Worm (Caenorhabditis elegans) whole organism, young adult: ENCODE results near the gene H21P03.10.
A peak's percentile ranks its signal among the peaks of the same experiment; 100 is the strongest.

Experiments
- B0019.2 ChIP-seq: fragments of 200-800 bp; sonication (Bioruptor generic); conservative IDR thresholded peaks from 2 replicates; pipeline ENCODE4 v1.3.6; 2022; ENCODE audit warnings: missing genetic modification reagents, missing genetic modification characterization, missing compliant biosample characterization
- C06A6.2 ChIP-seq: fragments of 200-800 bp; sonication (Bioruptor generic); conservative IDR thresholded peaks from 2 replicates; pipeline ENCODE4 v1.3.6; 2022; ENCODE audit warnings: missing genetic modification characterization, missing compliant biosample characterization
- F33H1.4 ChIP-seq: fragments of 200-800 bp; sonication (Bioruptor generic); IDR thresholded peaks from 2 replicates; pipeline ENCODE4 v1.3.6; 2022; ENCODE audit warnings: missing genetic modification reagents, missing genetic modification characterization, missing compliant biosample characterization
- T26A5.8 ChIP-seq: sonication (generic microtip); optimal IDR thresholded peaks from 2 replicates; lab custom pipeline; 2016; ENCODE audit warnings: missing genetic modification characterization, missing compliant biosample characterization
- Y53F4B.3 ChIP-seq: fragments of 200-800 bp; sonication (Bioruptor generic); IDR thresholded peaks from 2 replicates; pipeline ENCODE4 v1.3.6; 2022; ENCODE audit warnings: missing genetic modification reagents, missing genetic modification characterization, missing compliant biosample characterization
- Y56A3A.18 ChIP-seq: fragments of 200-800 bp; sonication (Bioruptor generic); IDR thresholded peaks from 2 replicates; pipeline ENCODE4 v1.3.6; 2022; ENCODE audit warnings: missing genetic modification reagents, missing genetic modification characterization, missing compliant biosample characterization
- ZK185.1 ChIP-seq: sonication (generic microtip); optimal IDR thresholded peaks from 2 replicates; lab custom pipeline; 2016; ENCODE audit warnings: mild to moderate bottlenecking, missing genetic modification characterization, missing compliant biosample characterization; ENCODE audit not compliant: poor library complexity, severe bottlenecking
- akir-1 ChIP-seq: fragments of 200-800 bp; sonication (Bioruptor generic); optimal IDR thresholded peaks from 2 replicates; lab custom pipeline; 2018; ENCODE audit warnings: mild to moderate bottlenecking, missing genetic modification characterization, moderate library complexity, missing compliant biosample characterization
- attf-3 ChIP-seq: fragments of 200-800 bp; sonication (Bioruptor generic); conservative IDR thresholded peaks from 2 replicates; pipeline ENCODE4 v1.3.6; 2022; ENCODE audit warnings: missing genetic modification reagents, missing genetic modification characterization, missing compliant biosample characterization
- attf-5 ChIP-seq: fragments of 200-800 bp; sonication (Bioruptor generic); optimal IDR thresholded peaks from 2 replicates; lab custom pipeline; 2018; ENCODE audit warnings: mild to moderate bottlenecking, missing genetic modification characterization, missing compliant biosample characterization
- bed-2 ChIP-seq: fragments of 200-800 bp; sonication (Bioruptor generic); IDR thresholded peaks from 2 replicates; pipeline ENCODE4 v1.3.6; 2022; ENCODE audit warnings: missing genetic modification reagents, missing genetic modification characterization, missing compliant biosample characterization
- cebp-1 ChIP-seq, 2 experiments: fragments of 200-800 bp in 1 of 2; sonication (Bioruptor generic) in 1 of 2; sonication (generic microtip) in 1 of 2; IDR thresholded peaks in 1 of 2; optimal IDR thresholded peaks in 1 of 2; 2 replicates each; pipeline versions ENCODE4 v1.3.6 to Lab custom; 2017 to 2022; ENCODE audit warnings: missing compliant biosample characterization in 2 of 2, missing genetic modification characterization in 2 of 2, mild to moderate bottlenecking in 1 of 2, missing genetic modification reagents in 1 of 2, moderate library complexity in 1 of 2
- ceh-40 ChIP-seq: fragments of 200-800 bp; sonication (Bioruptor generic); IDR thresholded peaks from 2 replicates; pipeline ENCODE4 v1.3.6; 2022; ENCODE audit warnings: missing genetic modification characterization, missing compliant biosample characterization
- ceh-79 ChIP-seq: sonication (generic microtip); optimal IDR thresholded peaks from 2 replicates; lab custom pipeline; 2017; ENCODE audit warnings: mild to moderate bottlenecking, missing genetic modification characterization, missing compliant biosample characterization
- chd-7 ChIP-seq: sonication (generic microtip); optimal IDR thresholded peaks from 2 replicates; lab custom pipeline; 2016; ENCODE audit warnings: mild to moderate bottlenecking, missing genetic modification characterization, moderate library complexity, missing compliant biosample characterization
- die-1 ChIP-seq: sonication (generic microtip); optimal IDR thresholded peaks from 2 replicates; lab custom pipeline; 2016; ENCODE audit warnings: missing genotype, mild to moderate bottlenecking, missing genetic modification characterization, missing compliant biosample characterization
- dpff-1 ChIP-seq: sonication (generic microtip); optimal IDR thresholded peaks from 2 replicates; lab custom pipeline; 2017; ENCODE audit warnings: mild to moderate bottlenecking, missing genetic modification characterization, missing compliant biosample characterization
- fkh-3 ChIP-seq: sonication (generic microtip); optimal IDR thresholded peaks from 2 replicates; lab custom pipeline; 2016; ENCODE audit warnings: mild to moderate bottlenecking, missing genetic modification characterization, missing compliant biosample characterization
- hmg-1.2 ChIP-seq: fragments of 200-800 bp; sonication (Bioruptor generic); IDR thresholded peaks from 2 replicates; pipeline ENCODE4 v1.3.6; 2022; ENCODE audit warnings: missing genetic modification reagents, missing genetic modification characterization, missing compliant biosample characterization
- lin-40 ChIP-seq: sonication (generic microtip); optimal IDR thresholded peaks from 2 replicates; lab custom pipeline; 2016; ENCODE audit warnings: missing genetic modification characterization, mild to moderate bottlenecking, missing compliant biosample characterization, missing genotype, missing genetic modification reagents
- lsl-1 ChIP-seq: fragments of 200-800 bp; sonication (Bioruptor generic); optimal IDR thresholded peaks from 2 replicates; lab custom pipeline; 2018; ENCODE audit warnings: mild to moderate bottlenecking, missing genetic modification characterization, moderate library complexity, missing compliant biosample characterization
- mcd-1 ChIP-seq: fragments of 200-800 bp; sonication (Bioruptor generic); IDR thresholded peaks from 2 replicates; pipeline ENCODE4 v1.3.6; 2022; ENCODE audit warnings: missing genetic modification reagents, missing genetic modification characterization, missing compliant biosample characterization
- nfya-1 ChIP-seq: sonication (generic microtip); optimal IDR thresholded peaks from 2 replicates; lab custom pipeline; 2017; ENCODE audit warnings: antibody characterized with exemption, missing compliant biosample characterization, missing genetic modification characterization, borderline replicate concordance; ENCODE audit not compliant: insufficient read depth
- nfyb-1 ChIP-seq: fragments of 200-800 bp; sonication (Bioruptor generic); IDR thresholded peaks from 2 replicates; pipeline ENCODE4 v1.3.6; 2022; ENCODE audit warnings: missing genetic modification reagents, missing genetic modification characterization, missing compliant biosample characterization
- nhr-179 ChIP-seq: sonication (generic microtip); optimal IDR thresholded peaks from 2 replicates; lab custom pipeline; 2016; ENCODE audit warnings: mild to moderate bottlenecking, missing genetic modification characterization, missing compliant biosample characterization
- nhr-80 ChIP-seq: sonication (generic microtip); optimal IDR thresholded peaks from 2 replicates; lab custom pipeline; 2016; ENCODE audit warnings: missing genetic modification characterization, missing compliant biosample characterization
- pbrm-1 ChIP-seq: fragments of 200-800 bp; sonication (Bioruptor generic); IDR thresholded peaks from 2 replicates; pipeline ENCODE4 v1.3.6; 2022; ENCODE audit warnings: missing genetic modification reagents, missing genetic modification characterization, missing compliant biosample characterization
- pha-4 ChIP-seq: fragments of 150-350 bp; sonication (generic microtip); optimal IDR thresholded peaks from 2 replicates; lab custom pipeline; 2014; ENCODE audit warnings: missing biosample characterization, missing genetic modification reagents, missing genetic modification characterization
- rcor-1 ChIP-seq: fragments of 200-800 bp; sonication (Bioruptor generic); IDR thresholded peaks from 2 replicates; pipeline ENCODE4 v1.3.6; 2022; ENCODE audit warnings: missing genetic modification reagents, missing genetic modification characterization, missing compliant biosample characterization
- sdz-38 ChIP-seq: sonication (generic microtip); optimal IDR thresholded peaks from 2 replicates; lab custom pipeline; 2016; ENCODE audit warnings: missing genotype, missing genetic modification characterization, missing compliant biosample characterization
- snpc-1.1 ChIP-seq: sonication (generic microtip); optimal IDR thresholded peaks from 2 replicates; lab custom pipeline; 2017; ENCODE audit warnings: missing genetic modification characterization, mild to moderate bottlenecking, missing compliant biosample characterization, antibody characterized with exemption, moderate library complexity, missing genotype, missing genetic modification reagents; ENCODE audit not compliant: insufficient read depth
- snpc-3.4 ChIP-seq: sonication (generic microtip); optimal IDR thresholded peaks from 2 replicates; lab custom pipeline; 2017; ENCODE audit warnings: missing genetic modification characterization, mild to moderate bottlenecking, missing compliant biosample characterization, antibody characterized with exemption, moderate library complexity, missing genotype, missing genetic modification reagents
- snpc-4 ChIP-seq, 5 experiments: fragments of 150-350 bp in 1 of 5; sonication (generic microtip) in 4 of 5; optimal IDR thresholded peaks; 2 replicates each; lab custom pipeline; 2014 to 2018; ENCODE audit warnings: missing genetic modification characterization in 5 of 5, missing biosample characterization in 3 of 5, antibody characterized with exemption in 2 of 5, mild to moderate bottlenecking in 2 of 5, missing compliant biosample characterization in 2 of 5, missing genotype in 2 of 5, moderate library complexity in 2 of 5, missing genetic modification reagents in 1 of 5
- somi-1 ChIP-seq: fragments of 200-800 bp; sonication (Bioruptor generic); optimal IDR thresholded peaks from 2 replicates; lab custom pipeline; 2018; ENCODE audit warnings: mild to moderate bottlenecking, missing genetic modification characterization, missing compliant biosample characterization
- tbx-9 ChIP-seq: sonication (generic microtip); optimal IDR thresholded peaks from 2 replicates; lab custom pipeline; 2016; ENCODE audit warnings: borderline replicate concordance, missing genetic modification characterization, inconsistent platforms, missing compliant biosample characterization
- zfh-2 ChIP-seq: fragments of 200-800 bp; sonication (Bioruptor generic); conservative IDR thresholded peaks from 2 replicates; pipeline ENCODE4 v1.3.6; 2022; ENCODE audit warnings: missing genetic modification reagents, missing genetic modification characterization, missing compliant biosample characterization
- ztf-26 ChIP-seq: sonication (generic microtip); optimal IDR thresholded peaks from 2 replicates; lab custom pipeline; 2017; ENCODE audit warnings: missing genetic modification characterization, missing compliant biosample characterization
- ztf-28 ChIP-seq: fragments of 200-800 bp; sonication (Bioruptor generic); IDR thresholded peaks from 2 replicates; pipeline ENCODE4 v1.3.6; 2022; ENCODE audit warnings: missing genetic modification reagents, missing genetic modification characterization, missing compliant biosample characterization
- ztf-6 ChIP-seq: fragments of 200-800 bp; sonication (Bioruptor generic); IDR thresholded peaks from 2 replicates; pipeline ENCODE4 v1.3.6; 2022; ENCODE audit warnings: missing genetic modification reagents, missing genetic modification characterization, missing compliant biosample characterization

H21P03.10 gene

DNA sequence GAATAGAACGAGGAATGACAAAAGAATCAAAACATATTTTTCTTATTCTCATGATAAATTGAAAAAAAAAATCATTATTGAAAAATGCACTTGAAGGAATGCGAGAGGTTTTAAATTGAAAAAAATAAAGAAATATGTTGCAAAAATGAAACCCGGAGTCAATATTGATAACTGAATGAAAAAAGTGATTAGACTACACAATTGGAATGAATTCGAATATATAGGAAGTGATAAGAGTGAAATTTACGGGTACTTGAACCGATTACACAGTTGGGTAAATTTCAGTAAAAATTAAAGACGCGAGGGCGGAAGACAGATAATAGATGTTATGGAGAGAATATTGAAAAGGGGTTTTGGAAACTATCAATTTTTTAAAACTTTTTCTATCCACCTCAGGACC is 11.4 kb upstream of the H21P03.10 start:
- no peak for TF ChIP-seq B0019.2
- peak; percentile 28 for TF ChIP-seq nhr-80

DNA sequence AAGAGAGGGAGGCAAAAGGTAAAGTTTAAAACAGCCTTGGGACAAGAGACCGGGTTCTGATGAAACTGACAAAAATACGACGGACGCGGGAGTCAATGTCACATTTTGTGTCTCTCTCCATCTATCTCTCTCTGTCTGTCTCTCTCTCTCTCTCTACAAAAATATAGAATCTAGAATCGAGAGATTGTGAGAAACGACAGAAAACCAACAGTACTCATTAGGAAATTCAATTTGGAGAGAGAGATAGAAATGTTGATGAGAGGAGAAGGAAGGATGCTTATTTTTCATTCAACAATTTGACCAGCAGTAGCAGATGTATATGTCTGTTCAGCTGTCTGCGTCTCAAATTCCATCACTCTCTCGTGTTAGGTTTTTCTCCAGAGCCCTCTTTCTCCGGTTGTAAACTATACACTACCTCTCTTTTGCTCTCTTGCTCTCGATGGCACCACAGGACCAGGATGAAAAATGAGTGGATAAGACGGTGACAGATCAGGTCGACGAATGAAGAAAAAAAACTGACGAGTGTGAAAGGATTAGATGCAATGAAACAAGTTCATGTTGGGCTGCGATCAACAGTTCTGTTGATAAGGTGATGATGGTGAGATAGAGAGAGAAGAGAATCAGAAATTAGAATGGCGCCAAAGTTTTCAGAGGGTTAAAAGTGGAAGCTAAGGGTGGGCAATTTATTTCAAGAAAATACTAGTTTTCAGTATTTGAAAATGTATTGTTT is 10.7 kb upstream of the H21P03.10 start:
- TF ChIP-seq hmg-1.2 (no peak; the same call in 1 of the 2 replicates), ztf-26 (tag; lab: Kevin White, UChicago) (peak; percentile 44), attf-5 (peak; percentile 30), cebp-1 (GFP tag; IDR thresholded peaks at IDR 0.05; lab: Robert Waterston, UW) (no peak), cebp-1 (tag; optimal IDR thresholded peaks at IDR 0.05; lab: Kevin White, UChicago) (peak; percentile 44), fkh-3 (tag; lab: Kevin White, UChicago) (no peak), nfya-1 (tag; lab: Kevin White, UChicago) (no peak), ceh-79 (tag; lab: Kevin White, UChicago) (no peak), lsl-1 (GFP tag; lab: Kevin White, UChicago) (no peak)

DNA sequence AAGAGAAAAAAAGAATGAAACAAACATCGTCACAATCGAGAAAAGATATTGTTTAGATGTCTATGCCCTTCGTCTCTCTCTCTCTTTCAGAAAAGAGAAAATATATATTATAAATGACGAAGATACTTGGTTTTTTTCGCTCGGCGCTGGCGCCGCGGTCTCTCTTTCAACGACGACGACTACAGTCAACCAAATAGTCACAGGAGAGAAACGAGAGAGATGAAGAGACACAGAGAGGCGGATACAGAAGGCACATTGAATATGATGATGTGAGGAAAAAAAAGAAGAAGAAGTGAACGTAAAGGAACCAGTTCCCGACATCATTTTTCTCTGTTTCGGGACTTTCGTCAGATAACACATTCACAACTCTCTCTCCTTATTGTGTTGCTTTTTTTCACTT is 9.1 kb upstream of the H21P03.10 start:
- peak; percentile 36 for TF ChIP-seq die-1 (tag; lab: Kevin White, UChicago)
- TF ChIP-seq lin-40 (tag; lab: Kevin White, UChicago): peak; percentile 61
- TF ChIP-seq cebp-1 (GFP tag; IDR thresholded peaks at IDR 0.05; lab: Robert Waterston, UW): no peak
- TF ChIP-seq cebp-1 (tag; optimal IDR thresholded peaks at IDR 0.05; lab: Kevin White, UChicago): peak; percentile 25
- TF ChIP-seq bed-2 (GFP tag; lab: Robert Waterston, UW): no peak
- TF ChIP-seq ztf-26 (tag; lab: Kevin White, UChicago): peak; percentile 79
- peak; percentile 87 for TF ChIP-seq somi-1 (GFP tag; lab: Kevin White, UChicago)
- TF ChIP-seq chd-7 (tag; lab: Kevin White, UChicago): no peak
- peak; percentile 25 for TF ChIP-seq ZK185.1

DNA sequence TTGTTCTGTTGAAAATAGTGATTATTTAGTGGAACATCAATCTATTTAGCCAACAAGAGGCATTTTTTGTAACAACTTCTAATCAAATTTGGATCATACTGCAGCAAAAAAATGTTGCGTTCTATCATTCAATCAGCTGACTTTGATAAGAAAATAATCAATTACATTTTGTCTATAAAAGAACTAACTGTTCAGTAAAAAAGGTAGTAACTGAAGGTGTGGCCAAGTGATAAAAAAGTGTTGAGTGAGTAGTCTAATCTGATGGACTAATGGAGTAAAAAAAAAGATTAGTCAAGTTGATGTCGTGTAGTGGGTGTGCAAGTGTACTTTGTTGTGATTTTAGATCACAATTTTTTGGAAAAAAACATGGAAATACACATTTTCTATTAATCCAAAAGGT is 8.2 kb upstream of the H21P03.10 start:
- TF ChIP-seq mcd-1 (GFP tag; lab: Robert Waterston, UW) (no peak), rcor-1 (GFP tag; lab: Robert Waterston, UW) (no peak), akir-1 (GFP tag; lab: Kevin White, UChicago) (no peak), cebp-1 (GFP tag; IDR thresholded peaks at IDR 0.05; lab: Robert Waterston, UW) (no peak), cebp-1 (tag; optimal IDR thresholded peaks at IDR 0.05; lab: Kevin White, UChicago) (no peak), lin-40 (tag; lab: Kevin White, UChicago) (no peak), snpc-4 (GFP tag; optimal IDR thresholded peaks at IDR 0.05; lab: Kevin White, UChicago) (no peak), snpc-4 (tag; optimal IDR thresholded peaks at IDR 0.05; lab: Kevin White, UChicago) (no peak), snpc-1.1 (no peak), Y53F4B.3 (GFP tag; lab: Robert Waterston, UW) (no peak), nhr-179 (tag; lab: Kevin White, UChicago) (no peak), dpff-1 (tag; lab: Kevin White, UChicago) (no peak), somi-1 (GFP tag; lab: Kevin White, UChicago) (no peak), C06A6.2 (GFP tag; lab: Robert Waterston, UW) (no peak), attf-5 (no peak), ceh-40 (no peak), ztf-28 (no peak), tbx-9 (tag; lab: Kevin White, UChicago) (no peak)

DNA sequence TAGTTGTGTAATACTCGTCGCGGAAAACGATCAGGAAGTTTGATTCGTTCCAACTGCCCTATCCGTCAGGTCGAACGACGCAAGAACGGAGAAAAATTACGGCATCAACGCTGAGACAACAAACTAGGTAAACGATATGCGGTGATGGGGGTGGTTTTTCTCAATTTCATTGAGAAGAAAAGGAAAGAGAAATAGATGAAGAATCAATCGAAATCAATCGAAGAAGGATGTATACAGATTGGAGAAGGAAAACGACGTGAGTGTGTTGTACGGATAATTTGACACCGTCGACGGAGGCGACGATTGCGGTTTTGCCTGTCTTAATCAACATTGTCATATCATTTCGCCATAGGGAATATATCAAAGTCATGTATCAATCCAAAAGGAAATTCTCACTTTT is 6.6 kb upstream of the H21P03.10 start:
- TF ChIP-seq Y56A3A.18 (GFP tag; lab: Robert Waterston, UW): no peak
- TF ChIP-seq zfh-2: no peak
- TF ChIP-seq snpc-3.4 (tag; lab: Kevin White, UChicago): no peak
- TF ChIP-seq ztf-6 (GFP tag; lab: Robert Waterston, UW): no peak
- TF ChIP-seq sdz-38 (tag; lab: Kevin White, UChicago): no peak
- no peak for TF ChIP-seq pha-4
- TF ChIP-seq pbrm-1: no peak
- no peak for TF ChIP-seq nfyb-1 (GFP tag; lab: Robert Waterston, UW)
- no peak for TF ChIP-seq T26A5.8
- no peak for TF ChIP-seq ztf-26 (tag; lab: Kevin White, UChicago)
- no peak for TF ChIP-seq F33H1.4 (GFP tag; lab: Robert Waterston, UW)
- no peak for TF ChIP-seq attf-3
